Fruit fly (Drosophila melanogaster) whole organism: ENCODE measurements around the gene CG4911.

Experiments used
- CG8478 ChIP-seq: fragments of >200 bp; optimal IDR thresholded peaks from 2 replicates; lab custom pipeline; 2018; ENCODE audit warnings: inconsistent platforms
- EcR ChIP-seq, 2 experiments: fragments of >200 bp; optimal IDR thresholded peaks; 2 replicates each; lab custom pipeline; 2017; ENCODE audit warnings: missing biosample characterization in 2 of 2, missing genetic modification characterization in 2 of 2, missing genetic modification reagents in 2 of 2
- psq ChIP-seq: fragments of >200 bp; optimal IDR thresholded peaks from 2 replicates; lab custom pipeline; 2017

DNA sequence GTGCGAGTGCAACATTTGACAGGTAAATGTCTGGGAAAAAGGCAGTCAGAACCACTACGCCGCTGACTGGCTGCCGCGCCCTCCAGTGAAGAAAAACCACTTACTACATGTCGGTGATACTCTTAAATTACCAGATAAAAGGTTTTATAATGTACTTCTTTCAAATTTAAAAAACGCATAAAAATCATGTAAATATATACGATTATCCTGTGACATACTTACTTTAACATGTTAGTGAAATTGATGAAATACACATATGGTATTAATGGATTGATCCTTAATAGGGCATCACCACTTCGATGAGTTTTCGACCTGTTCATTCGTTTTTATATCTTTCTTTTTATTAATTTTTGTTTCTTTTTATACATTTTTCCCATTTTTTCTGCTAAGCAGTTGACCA, 46.0 kb downstream of the CG4911 start:
- TF ChIP-seq CG8478 (lab: Kevin White, UChicago): no peak
- TF ChIP-seq psq (lab: Kevin White, UChicago): no peak
- TF ChIP-seq EcR (GFP tag; optimal IDR thresholded peaks at IDR 0.05; lab: Kevin White, UChicago): no peak
